Fruit fly (Drosophila melanogaster): ENCODE results near the gene PpD6.

The PpD6 gene

dm6 chr2L:3154749-3155148, 45.3 kb downstream of the PpD6 start (continued):
- TF ChIP-seq Hr39 (GFP tag; optimal IDR thresholded peaks at IDR 0.05) (no peak), svp (GFP tag) (peak; percentile 68), net (GFP tag; optimal IDR thresholded peaks at IDR 0.05) (no peak), CG11902 (GFP tag; optimal IDR thresholded peaks at IDR 0.05) (no peak), CG1621 (tag; optimal IDR thresholded peaks at IDR 0.05) (peak; percentile 36), CG10669 (GFP tag; optimal IDR thresholded peaks at IDR 0.05) (peak; percentile 31), Gug (GFP tag; IDR thresholded peaks at IDR 0.05) (no peak), Ets96B (tag; optimal IDR thresholded peaks at IDR 0.05) (peak; percentile 46), CG6276 (GFP tag; optimal IDR thresholded peaks at IDR 0.05) (peak; percentile 3), CG6854 (GFP tag; optimal IDR thresholded peaks at IDR 0.05) (no peak), CG6808 (GFP tag; optimal IDR thresholded peaks at IDR 0.05) (peak; percentile 32), Hr38 (GFP tag; optimal IDR thresholded peaks at IDR 0.05) (no peak), CG11762 (GFP tag; optimal IDR thresholded peaks at IDR 0.05; ENCODE audit: insufficient read depth) (no peak), Eip75B (GFP tag; optimal IDR thresholded peaks at IDR 0.05) (peak; percentile 25), CG10631 (GFP tag; optimal IDR thresholded peaks at IDR 0.05) (peak; percentile 20)

- no peak for TF ChIP-seq salr (GFP tag; optimal IDR thresholded peaks at IDR 0.05)
- TF ChIP-seq fd85E (GFP tag; optimal IDR thresholded peaks at IDR 0.05) = no peak
- no peak for TF ChIP-seq CG1621 (tag; optimal IDR thresholded peaks at IDR 0.05)
- no peak for TF ChIP-seq CG6808 (GFP tag; optimal IDR thresholded peaks at IDR 0.05)
- TF ChIP-seq Ets96B (tag; optimal IDR thresholded peaks at IDR 0.05) = no peak
- TF ChIP-seq Sox15 (GFP tag; optimal IDR thresholded peaks at IDR 0.05) = no peak
- TF ChIP-seq CG4318 (GFP tag; optimal IDR thresholded peaks at IDR 0.05) = no peak
- no peak for TF ChIP-seq dac (GFP tag; optimal IDR thresholded peaks at IDR 0.05)
- no peak for TF ChIP-seq CG8119 (GFP tag; IDR thresholded peaks at IDR 0.05)
- no peak for TF ChIP-seq CG15336 (GFP tag; IDR thresholded peaks at IDR 0.05)
- TF ChIP-seq CG32006 (GFP tag; optimal IDR thresholded peaks at IDR 0.05) = no peak
- no peak for TF ChIP-seq CG16779 (tag; optimal IDR thresholded peaks at IDR 0.05)
- no peak for TF ChIP-seq Gug (GFP tag; IDR thresholded peaks at IDR 0.05)
- no peak for TF ChIP-seq net (GFP tag; optimal IDR thresholded peaks at IDR 0.05)
- no peak for TF ChIP-seq CG6792 (GFP tag; optimal IDR thresholded peaks at IDR 0.05)
- TF ChIP-seq Hr4 (GFP tag; optimal IDR thresholded peaks at IDR 0.05) = no peak
- TF ChIP-seq ss (GFP tag; optimal IDR thresholded peaks at IDR 0.05) = no peak
These were observed 46.3 kb downstream of the PpD6 start for dm6 chr2L:3155804-3156203.

dm6 chr2L:3158260-3159072, 49.0 kb downstream of the PpD6 start:
- TF ChIP-seq CG6276 (GFP tag; optimal IDR thresholded peaks at IDR 0.05) = no peak
- TF ChIP-seq CG16779 (tag; optimal IDR thresholded peaks at IDR 0.05) = no peak
- peak; percentile 4 for TF ChIP-seq achi (GFP tag; optimal IDR thresholded peaks at IDR 0.05)
- TF ChIP-seq Ets21C (GFP tag; optimal IDR thresholded peaks at IDR 0.05) = peak; percentile 6
- peak; percentile 42 for TF ChIP-seq topi (GFP tag; optimal IDR thresholded peaks at IDR 0.05)
- peak; percentile 19 for TF ChIP-seq CG6792 (GFP tag; optimal IDR thresholded peaks at IDR 0.05)
- peak; percentile 79 for TF ChIP-seq Eip78C (GFP tag)
- no peak for TF ChIP-seq dsx (GFP tag; optimal IDR thresholded peaks at IDR 0.05; ENCODE audit: poor library complexity, severe bottlenecking)
- no peak for TF ChIP-seq ss (GFP tag; optimal IDR thresholded peaks at IDR 0.05)
- peak; percentile 42 for TF ChIP-seq Sox14 (GFP tag; optimal IDR thresholded peaks at IDR 0.05)
- TF ChIP-seq Hr38 (GFP tag; optimal IDR thresholded peaks at IDR 0.05) = no peak
- TF ChIP-seq Lpt (GFP tag; optimal IDR thresholded peaks at IDR 0.05) = no peak
- peak; percentile 6 for TF ChIP-seq Eip75B (GFP tag; optimal IDR thresholded peaks at IDR 0.05)
- peak; percentile 79 for TF ChIP-seq fkh (GFP tag; optimal IDR thresholded peaks at IDR 0.05)
- no peak for TF ChIP-seq CG7368 (GFP tag; optimal IDR thresholded peaks at IDR 0.05)
- no peak for TF ChIP-seq CG11902 (GFP tag; optimal IDR thresholded peaks at IDR 0.05)
- peak; percentile 9 for TF ChIP-seq CG3919 (GFP tag; optimal IDR thresholded peaks at IDR 0.05)
- TF ChIP-seq CG6163 (GFP tag; IDR thresholded peaks at IDR 0.05) = 0 out of 3 replicates have a peak, but pooled peaks have one; percentile 55
- no peak for TF ChIP-seq fd85E (GFP tag; optimal IDR thresholded peaks at IDR 0.05)
- TF ChIP-seq CG1621 (tag; optimal IDR thresholded peaks at IDR 0.05) = no peak
- TF ChIP-seq svp (GFP tag) = peak; percentile 81
- TF ChIP-seq CG10669 (GFP tag; optimal IDR thresholded peaks at IDR 0.05) = no peak
- peak; percentile 18 for TF ChIP-seq net (GFP tag; optimal IDR thresholded peaks at IDR 0.05)
- TF ChIP-seq cyc (GFP tag; optimal IDR thresholded peaks at IDR 0.05) = no peak
- TF ChIP-seq Gug (GFP tag; IDR thresholded peaks at IDR 0.05) = peak; percentile 8; the same call in 1 of the 2 replicates
- TF ChIP-seq CG34406 (GFP tag; optimal IDR thresholded peaks at IDR 0.05) = peak; percentile 17
- TF ChIP-seq CG11294 (GFP tag; IDR thresholded peaks at IDR 0.05) = peak; percentile 13; the same call in 1 of the 2 replicates
- TF ChIP-seq pdm3 (GFP tag; optimal IDR thresholded peaks at IDR 0.05) = peak; percentile 20
- no peak for TF ChIP-seq CG11762 (GFP tag; optimal IDR thresholded peaks at IDR 0.05; ENCODE audit: insufficient read depth)
- TF ChIP-seq dac (GFP tag; optimal IDR thresholded peaks at IDR 0.05) = no peak
- TF ChIP-seq vri (GFP tag; optimal IDR thresholded peaks at IDR 0.05) = peak; percentile 60
- TF ChIP-seq fd59A (GFP tag; optimal IDR thresholded peaks at IDR 0.05) = no peak

All from whole organism, prepupa.